Fruit fly (Drosophila melanogaster): ENCODE results near the gene fz.

Gene fz

DNA sequence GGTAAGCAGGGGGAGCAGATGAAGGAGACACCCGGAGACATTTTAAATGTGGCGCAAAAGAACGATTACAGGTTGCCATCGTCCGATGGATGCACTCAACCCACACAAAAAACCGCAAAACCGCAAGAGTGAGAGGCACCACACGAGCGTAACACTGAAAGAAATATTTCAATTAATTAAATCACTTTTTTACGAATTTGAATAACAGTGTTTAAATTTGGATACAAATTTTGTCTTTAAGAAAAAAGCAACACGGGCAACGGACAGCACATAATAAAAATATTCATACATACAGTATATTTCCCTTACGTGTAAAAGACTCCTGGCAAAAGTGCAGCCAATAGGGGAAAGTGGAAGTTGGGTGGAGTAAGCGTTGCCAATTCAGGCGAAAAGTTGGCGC lies 115.1 kb downstream of the fz start:
- TF ChIP-seq OdsH (GFP tag; optimal IDR thresholded peaks at IDR 0.05) (peak; percentile 7), Eip78C (GFP tag) (peak; percentile 73), dsx (GFP tag; optimal IDR thresholded peaks at IDR 0.05; ENCODE audit: poor library complexity, severe bottlenecking) (no peak), achi (GFP tag; optimal IDR thresholded peaks at IDR 0.05) (peak; percentile 18), spab (GFP tag; optimal IDR thresholded peaks at IDR 0.05) (no peak), CG4318 (GFP tag; optimal IDR thresholded peaks at IDR 0.05) (no peak), Hr4 (GFP tag; optimal IDR thresholded peaks at IDR 0.05) (peak; percentile 44), pdm3 (GFP tag; optimal IDR thresholded peaks at IDR 0.05) (peak; percentile 13), CG15336 (GFP tag; IDR thresholded peaks at IDR 0.05) (peak; percentile 43; the same call in 1 of the 2 replicates), CG8119 (GFP tag; IDR thresholded peaks at IDR 0.05) (0 out of 3 replicates have a peak, but pooled peaks have one; percentile 25), Eip75B (GFP tag; optimal IDR thresholded peaks at IDR 0.05) (peak; percentile 1), acj6 (GFP tag; optimal IDR thresholded peaks at IDR 0.05) (no peak), dac (GFP tag; optimal IDR thresholded peaks at IDR 0.05) (no peak), Met (GFP tag; optimal IDR thresholded peaks at IDR 0.05) (no peak), fd59A (GFP tag; optimal IDR thresholded peaks at IDR 0.05) (no peak), CG32006 (GFP tag; optimal IDR thresholded peaks at IDR 0.05) (peak; percentile 44)

DNA sequence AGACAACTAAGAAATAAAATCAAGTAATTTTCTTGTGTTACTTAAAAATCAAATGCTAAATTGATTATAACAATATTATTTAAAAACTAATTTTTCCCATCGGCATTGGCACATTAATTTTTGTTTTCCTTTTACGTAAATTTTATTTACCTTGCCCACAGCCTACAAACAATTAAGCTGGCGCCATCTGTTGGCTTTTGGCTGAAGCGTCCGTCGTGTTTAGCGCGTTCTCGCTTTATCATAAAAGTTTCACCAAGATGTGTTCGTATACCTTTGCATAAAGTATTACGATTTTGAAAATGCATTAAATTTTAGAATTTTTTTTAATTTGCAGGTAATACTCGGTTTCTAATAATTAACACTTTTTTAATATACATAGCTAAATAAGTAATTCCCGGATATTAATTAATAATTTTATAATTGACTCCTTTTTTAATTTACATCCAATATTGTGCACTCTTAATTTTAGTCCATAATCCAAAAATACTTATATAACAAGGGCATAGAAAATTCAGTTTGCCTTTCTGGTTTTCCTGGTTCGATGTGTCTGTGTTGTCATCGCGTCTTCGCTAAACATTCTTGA lies 123.0 kb downstream of the fz start:
- TF ChIP-seq ss (GFP tag; optimal IDR thresholded peaks at IDR 0.05) (peak in 1 of 2 experiments; percentile 43), CG10631 (GFP tag; optimal IDR thresholded peaks at IDR 0.05) (peak; percentile 20), CG6854 (GFP tag; optimal IDR thresholded peaks at IDR 0.05) (no peak), lz (GFP tag; optimal IDR thresholded peaks at IDR 0.05) (no peak), acj6 (GFP tag; optimal IDR thresholded peaks at IDR 0.05) (no peak), Ets96B (tag; optimal IDR thresholded peaks at IDR 0.05) (peak; percentile 12), esn (GFP tag; optimal IDR thresholded peaks at IDR 0.05) (no peak), cyc (GFP tag; optimal IDR thresholded peaks at IDR 0.05) (peak; percentile 7), CG31627 (GFP tag; optimal IDR thresholded peaks at IDR 0.05) (no peak), topi (GFP tag; optimal IDR thresholded peaks at IDR 0.05) (no peak), CG10669 (GFP tag; optimal IDR thresholded peaks at IDR 0.05) (peak; percentile 43), Eip78C (GFP tag) (peak; percentile 69), Lpt (GFP tag; optimal IDR thresholded peaks at IDR 0.05) (peak; percentile 10), achi (GFP tag; optimal IDR thresholded peaks at IDR 0.05) (peak; percentile 9), svp (GFP tag) (peak; percentile 44), eg (GFP tag; IDR thresholded peaks at IDR 0.05) (0 out of 3 replicates have a peak, but pooled peaks have one; percentile 19), OdsH (GFP tag; optimal IDR thresholded peaks at IDR 0.05) (peak; percentile 1), CG32006 (GFP tag; optimal IDR thresholded peaks at IDR 0.05) (peak; percentile 50), CG8119 (GFP tag; IDR thresholded peaks at IDR 0.05) (0 out of 3 replicates have a peak, but pooled peaks have one; percentile 13), Ets21C (GFP tag; optimal IDR thresholded peaks at IDR 0.05) (no peak), CG3032 (tag; optimal IDR thresholded peaks at IDR 0.05) (peak; percentile 14), CG6808 (GFP tag; optimal IDR thresholded peaks at IDR 0.05) (no peak), dsx (GFP tag; optimal IDR thresholded peaks at IDR 0.05; ENCODE audit: poor library complexity, severe bottlenecking) (peak; percentile 16), CG15336 (GFP tag; IDR thresholded peaks at IDR 0.05) (0 out of 2 replicates have a peak, but pooled peaks have one; percentile 32), salr (GFP tag; optimal IDR thresholded peaks at IDR 0.05) (peak in 1 of 2 experiments; percentile 14)

DNA sequence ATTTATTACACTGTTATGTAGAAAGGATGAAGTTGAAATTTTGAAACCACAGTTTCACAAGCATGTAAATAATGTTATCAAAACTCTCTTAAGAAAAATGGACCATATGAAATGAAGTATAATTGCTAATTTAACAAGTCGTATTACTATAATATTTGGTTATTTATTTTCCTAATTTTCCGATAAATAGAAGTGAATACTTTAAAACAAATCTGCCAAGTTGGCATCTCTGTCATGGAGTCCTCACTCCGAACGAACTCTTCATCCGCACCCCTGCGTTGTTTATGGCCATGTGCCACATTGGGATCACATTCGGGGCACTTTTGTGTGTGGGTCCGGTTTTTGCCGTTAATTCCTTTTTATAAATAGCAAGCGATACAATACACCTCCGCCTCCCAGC lies 125.7 kb downstream of the fz start:
- TF ChIP-seq CG9139 (GFP tag; optimal IDR thresholded peaks at IDR 0.05), result no peak
- no peak for TF ChIP-seq CG3032 (tag; optimal IDR thresholded peaks at IDR 0.05)
- TF ChIP-seq CG31627 (GFP tag; optimal IDR thresholded peaks at IDR 0.05), result no peak
- TF ChIP-seq CG34406 (GFP tag; optimal IDR thresholded peaks at IDR 0.05), result no peak
- no peak for TF ChIP-seq vri (GFP tag; optimal IDR thresholded peaks at IDR 0.05)
- TF ChIP-seq CG8632 (GFP tag; optimal IDR thresholded peaks at IDR 0.05), result no peak
- TF ChIP-seq CG6808 (GFP tag; optimal IDR thresholded peaks at IDR 0.05), result no peak
- no peak for TF ChIP-seq salr (GFP tag; optimal IDR thresholded peaks at IDR 0.05)
- TF ChIP-seq CG32006 (GFP tag; optimal IDR thresholded peaks at IDR 0.05), result no peak
- no peak for TF ChIP-seq Hr38 (GFP tag; optimal IDR thresholded peaks at IDR 0.05)
- TF ChIP-seq CG6276 (GFP tag; optimal IDR thresholded peaks at IDR 0.05), result no peak

All from whole organism, prepupa.